Worm (Caenorhabditis elegans) whole organism, young adult: ENCODE measurements around the gene nspa-2.

Experiments
- C17E4.6 ChIP-seq: fragments of 200-800 bp; sonication (Bioruptor generic); IDR thresholded peaks from 2 replicates; pipeline ENCODE4 v1.3.6; 2022; ENCODE audit warnings: missing genetic modification reagents, missing genetic modification characterization, missing compliant biosample characterization
- F10E7.11 ChIP-seq: sonication (generic microtip); optimal IDR thresholded peaks from 2 replicates; lab custom pipeline; 2017; ENCODE audit warnings: mild to moderate bottlenecking, missing genetic modification characterization, moderate library complexity, missing compliant biosample characterization
- F49E8.2 ChIP-seq: sonication (generic microtip); optimal IDR thresholded peaks from 3 replicates; lab custom pipeline; 2017; ENCODE audit warnings: missing genetic modification characterization, mild to moderate bottlenecking, missing compliant biosample characterization, antibody characterized with exemption, moderate library complexity; ENCODE audit not compliant: insufficient read depth
- F52B5.7 ChIP-seq: sonication (generic microtip); optimal IDR thresholded peaks from 2 replicates; lab custom pipeline; 2016; ENCODE audit warnings: mild to moderate bottlenecking, missing genetic modification characterization, missing compliant biosample characterization
- F55B11.4 ChIP-seq: sonication (generic microtip); optimal IDR thresholded peaks from 2 replicates; lab custom pipeline; 2016; ENCODE audit warnings: missing compliant biosample characterization, missing genetic modification characterization, borderline replicate concordance; ENCODE audit not compliant: insufficient read depth
- K12H6.12 ChIP-seq: fragments of 200-800 bp; sonication (Bioruptor generic); optimal IDR thresholded peaks from 2 replicates; lab custom pipeline; 2018; ENCODE audit warnings: mild to moderate bottlenecking, missing genetic modification characterization, missing compliant biosample characterization
- T07F8.4 ChIP-seq: sonication (generic microtip); optimal IDR thresholded peaks from 2 replicates; lab custom pipeline; 2016; ENCODE audit warnings: mild to moderate bottlenecking, missing genetic modification characterization, moderate library complexity, missing compliant biosample characterization
- Y67H2A.10 ChIP-seq: fragments of 200-800 bp; sonication (Bioruptor generic); conservative IDR thresholded peaks from 2 replicates; pipeline ENCODE4 v1.3.6; 2022; ENCODE audit warnings: missing genetic modification reagents, missing genetic modification characterization, missing compliant biosample characterization
- aptf-2 ChIP-seq: fragments of 200-800 bp; sonication (Bioruptor generic); conservative IDR thresholded peaks from 2 replicates; pipeline ENCODE4 v1.3.6; 2022; ENCODE audit warnings: missing genetic modification reagents, missing genetic modification characterization, missing compliant biosample characterization
- attf-3 ChIP-seq: fragments of 200-800 bp; sonication (Bioruptor generic); conservative IDR thresholded peaks from 2 replicates; pipeline ENCODE4 v1.3.6; 2022; ENCODE audit warnings: missing genetic modification reagents, missing genetic modification characterization, missing compliant biosample characterization
- attf-5 ChIP-seq: fragments of 200-800 bp; sonication (Bioruptor generic); optimal IDR thresholded peaks from 2 replicates; lab custom pipeline; 2018; ENCODE audit warnings: mild to moderate bottlenecking, missing genetic modification characterization, missing compliant biosample characterization
- ccch-3 ChIP-seq: fragments of 200-800 bp; sonication (Bioruptor generic); optimal IDR thresholded peaks from 2 replicates; lab custom pipeline; 2018; ENCODE audit warnings: mild to moderate bottlenecking, missing genetic modification characterization, missing compliant biosample characterization
- ceh-100 ChIP-seq: fragments of 200-800 bp; sonication (Bioruptor generic); IDR thresholded peaks from 2 replicates; pipeline ENCODE4 v1.3.6; 2022; ENCODE audit warnings: missing genetic modification reagents, missing genetic modification characterization, missing compliant biosample characterization
- ceh-58 ChIP-seq: fragments of 200-800 bp; sonication (Bioruptor generic); IDR thresholded peaks from 2 replicates; pipeline ENCODE4 v1.3.6; 2022; ENCODE audit warnings: missing genetic modification characterization, missing compliant biosample characterization
- ceh-91 ChIP-seq: fragments of 200-800 bp; sonication (Bioruptor generic); IDR thresholded peaks from 2 replicates; pipeline ENCODE4 v1.3.6; 2022; ENCODE audit warnings: missing genetic modification reagents, missing genetic modification characterization, missing compliant biosample characterization
- dpff-1 ChIP-seq: sonication (generic microtip); optimal IDR thresholded peaks from 2 replicates; lab custom pipeline; 2017; ENCODE audit warnings: mild to moderate bottlenecking, missing genetic modification characterization, missing compliant biosample characterization
- efl-1 ChIP-seq: fragments of 150-350 bp; optimal IDR thresholded peaks from 2 replicates; lab custom pipeline; 2014; ENCODE audit warnings: missing biosample characterization, missing genetic modification reagents, missing genetic modification characterization
- egl-18 ChIP-seq: fragments of 200-800 bp; sonication (Bioruptor generic); IDR thresholded peaks from 2 replicates; pipeline ENCODE4 v1.3.6; 2022; ENCODE audit warnings: missing genetic modification reagents, missing genetic modification characterization, missing compliant biosample characterization
- egrh-3 ChIP-seq: fragments of 200-800 bp; sonication (Bioruptor generic); IDR thresholded peaks from 2 replicates; pipeline ENCODE4 v1.3.6; 2022; ENCODE audit warnings: missing genetic modification reagents, missing genetic modification characterization, missing compliant biosample characterization
- ets-4 ChIP-seq: fragments of 200-800 bp; sonication (Bioruptor generic); optimal IDR thresholded peaks from 2 replicates; lab custom pipeline; 2018; ENCODE audit warnings: mild to moderate bottlenecking, missing genetic modification characterization, missing compliant biosample characterization
- fkh-3 ChIP-seq: sonication (generic microtip); optimal IDR thresholded peaks from 2 replicates; lab custom pipeline; 2016; ENCODE audit warnings: mild to moderate bottlenecking, missing genetic modification characterization, missing compliant biosample characterization
- hlh-12 ChIP-seq: sonication (generic microtip); optimal IDR thresholded peaks from 2 replicates; lab custom pipeline; 2016; ENCODE audit warnings: missing genetic modification characterization, missing compliant biosample characterization
- lir-1 ChIP-seq: fragments of 200-800 bp; sonication (Bioruptor generic); conservative IDR thresholded peaks from 2 replicates; pipeline ENCODE4 v1.3.6; 2022; ENCODE audit warnings: missing genetic modification reagents, missing genetic modification characterization, missing compliant biosample characterization
- mel-28 ChIP-seq: sonication (generic microtip); optimal IDR thresholded peaks from 2 replicates; lab custom pipeline; 2016; ENCODE audit warnings: borderline replicate concordance, mild to moderate bottlenecking, missing genetic modification characterization, missing compliant biosample characterization
- mes-4 ChIP-seq: sonication (generic microtip); optimal IDR thresholded peaks from 2 replicates; lab custom pipeline; 2016; ENCODE audit warnings: missing genotype, missing genetic modification characterization, missing compliant biosample characterization
- mxl-1 ChIP-seq: sonication (generic microtip); optimal IDR thresholded peaks from 2 replicates; lab custom pipeline; 2016; ENCODE audit warnings: missing genetic modification characterization, missing compliant biosample characterization
- nhr-120 ChIP-seq: fragments of 200-800 bp; sonication (Bioruptor generic); IDR thresholded peaks from 2 replicates; pipeline ENCODE4 v1.3.6; 2022; ENCODE audit warnings: missing genetic modification characterization, missing compliant biosample characterization
- pha-4 ChIP-seq: fragments of 150-350 bp; sonication (generic microtip); optimal IDR thresholded peaks from 2 replicates; lab custom pipeline; 2014; ENCODE audit warnings: missing biosample characterization, missing genetic modification reagents, missing genetic modification characterization
- rec-8 ChIP-seq, 2 experiments: sonication (generic microtip); optimal IDR thresholded peaks; 2 replicates each; lab custom pipeline; 2016; ENCODE audit warnings: mild to moderate bottlenecking in 2 of 2, missing genetic modification characterization in 2 of 2, missing genetic modification reagents in 2 of 2, missing genotype in 2 of 2, missing biosample characterization in 1 of 2, missing compliant biosample characterization in 1 of 2, moderate library complexity in 1 of 2
- snpc-1.1 ChIP-seq: sonication (generic microtip); optimal IDR thresholded peaks from 2 replicates; lab custom pipeline; 2017; ENCODE audit warnings: missing genetic modification characterization, mild to moderate bottlenecking, missing compliant biosample characterization, antibody characterized with exemption, moderate library complexity, missing genotype, missing genetic modification reagents; ENCODE audit not compliant: insufficient read depth
- somi-1 ChIP-seq: fragments of 200-800 bp; sonication (Bioruptor generic); optimal IDR thresholded peaks from 2 replicates; lab custom pipeline; 2018; ENCODE audit warnings: mild to moderate bottlenecking, missing genetic modification characterization, missing compliant biosample characterization
- sptf-2 ChIP-seq: fragments of 200-800 bp; sonication (Bioruptor generic); optimal IDR thresholded peaks from 2 replicates; lab custom pipeline; 2018; ENCODE audit warnings: mild to moderate bottlenecking, missing genetic modification characterization, missing compliant biosample characterization
- zfh-2 ChIP-seq: fragments of 200-800 bp; sonication (Bioruptor generic); conservative IDR thresholded peaks from 2 replicates; pipeline ENCODE4 v1.3.6; 2022; ENCODE audit warnings: missing genetic modification reagents, missing genetic modification characterization, missing compliant biosample characterization
- ztf-26 ChIP-seq: sonication (generic microtip); optimal IDR thresholded peaks from 2 replicates; lab custom pipeline; 2017; ENCODE audit warnings: missing genetic modification characterization, missing compliant biosample characterization
- ztf-3 ChIP-seq: fragments of 200-800 bp; sonication (Bioruptor generic); optimal IDR thresholded peaks from 2 replicates; lab custom pipeline; 2018; ENCODE audit warnings: mild to moderate bottlenecking, missing genetic modification characterization, missing compliant biosample characterization

Gene nspa-2

ce11 chrV:14921509-14921908, 30.6 kb downstream of the nspa-2 start, which contains the start of gene zmp-4:
Gene zmp-4, minus strand, starts transcription at chrV:14921609.
- no peak for TF ChIP-seq snpc-1.1
- TF ChIP-seq efl-1 (GFP tag; lab: Kevin White, UChicago): no peak
- TF ChIP-seq aptf-2 (GFP tag; lab: Robert Waterston, UW): no peak
- TF ChIP-seq attf-3: no peak
- TF ChIP-seq ets-4 (GFP tag; lab: Kevin White, UChicago): no peak
- TF ChIP-seq dpff-1 (tag; lab: Kevin White, UChicago): no peak
- no peak for TF ChIP-seq Y67H2A.10
- TF ChIP-seq mxl-1 (tag; lab: Kevin White, UChicago): no peak
- TF ChIP-seq T07F8.4 (tag; lab: Kevin White, UChicago): no peak
- TF ChIP-seq zfh-2 (GFP tag; lab: Robert Waterston, UW): no peak
- TF ChIP-seq mel-28: no peak
- no peak for TF ChIP-seq C17E4.6 (GFP tag; lab: Robert Waterston, UW)
- no peak for TF ChIP-seq egl-18 (GFP tag; lab: Robert Waterston, UW)
- TF ChIP-seq ceh-58 (GFP tag; lab: Robert Waterston, UW): no peak
- TF ChIP-seq lir-1 (GFP tag; lab: Robert Waterston, UW): no peak
- TF ChIP-seq nhr-120 (GFP tag; lab: Robert Waterston, UW): no peak
- no peak for TF ChIP-seq hlh-12
- no peak for TF ChIP-seq rec-8 (tag; optimal IDR thresholded peaks at IDR 0.05; lab: Kevin White, UChicago)

- no peak for TF ChIP-seq mes-4 (tag; lab: Kevin White, UChicago)
These were observed 33.2 kb downstream of the nspa-2 start, which contains the start of gene srg-54 for ce11 chrV:14924104-14924503. Gene srg-54, minus strand, starts transcription at chrV:14924204.

- TF ChIP-seq ceh-91 (GFP tag; lab: Robert Waterston, UW): no peak
- TF ChIP-seq F49E8.2 (tag; lab: Kevin White, UChicago): no peak
- TF ChIP-seq mes-4 (tag; lab: Kevin White, UChicago): no peak
- no peak for TF ChIP-seq F10E7.11 (tag; lab: Kevin White, UChicago)
- TF ChIP-seq ztf-3 (GFP tag; lab: Kevin White, UChicago): no peak
- no peak for TF ChIP-seq somi-1 (GFP tag; lab: Kevin White, UChicago)
- no peak for TF ChIP-seq F55B11.4 (tag; lab: Kevin White, UChicago)
- no peak for TF ChIP-seq ztf-26
- TF ChIP-seq ccch-3 (GFP tag; lab: Kevin White, UChicago): no peak
- TF ChIP-seq egrh-3 (GFP tag; lab: Robert Waterston, UW): no peak
- TF ChIP-seq fkh-3 (tag; lab: Kevin White, UChicago): no peak
- TF ChIP-seq ceh-100 (GFP tag; lab: Robert Waterston, UW): no peak
- TF ChIP-seq nhr-120 (GFP tag; lab: Robert Waterston, UW): no peak
- TF ChIP-seq attf-5 (GFP tag; lab: Kevin White, UChicago): no peak
- no peak for TF ChIP-seq K12H6.12 (tag; lab: Kevin White, UChicago)
- no peak for TF ChIP-seq pha-4
- no peak for TF ChIP-seq sptf-2 (GFP tag; lab: Kevin White, UChicago)
These were observed 37.4 kb downstream of the nspa-2 start, which contains the start of gene srg-55 for ce11 chrV:14928248-14928647. Gene srg-55, minus strand, starts transcription at chrV:14928348.

ce11 chrV:14930168-14930567, 39.3 kb downstream of the nspa-2 start:
- peak; percentile 21 for TF ChIP-seq K12H6.12 (tag; lab: Kevin White, UChicago)
- TF ChIP-seq F52B5.7 (tag; lab: Kevin White, UChicago): no peak
